Fruit fly (Drosophila melanogaster): ENCODE results near the gene CG6126.

The CG6126 gene

DNA sequence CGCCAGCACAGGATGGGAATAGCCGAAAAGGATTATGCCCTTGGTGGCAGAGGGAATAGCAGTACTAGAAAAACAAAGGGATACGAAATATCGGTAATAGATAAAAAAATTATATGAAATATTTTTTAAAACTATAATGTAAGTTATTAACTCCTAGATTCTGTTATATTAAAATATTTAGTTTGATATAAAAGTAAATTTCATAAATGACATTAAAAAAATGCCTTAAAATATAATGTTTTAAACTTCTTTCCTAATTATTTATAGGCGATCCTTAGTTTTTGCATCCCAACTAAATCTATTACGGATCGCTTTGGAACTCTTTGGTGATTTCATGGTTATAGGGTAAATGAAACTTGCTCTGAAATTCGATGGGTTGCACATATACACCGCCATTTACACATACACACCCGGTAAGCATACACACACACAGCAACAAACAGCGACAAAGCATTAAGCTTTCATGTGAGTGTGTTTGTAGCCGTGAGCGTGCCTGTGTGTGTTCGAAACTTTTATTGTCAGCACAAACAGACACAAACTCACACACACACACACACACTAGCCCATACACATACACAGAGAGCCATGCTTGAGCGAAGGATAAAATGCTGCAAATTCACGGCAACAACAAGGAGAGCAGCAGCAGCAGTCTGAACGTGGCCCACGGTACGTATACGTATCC, 11.1 kb upstream of the CG6126 start:
- no peak for TF ChIP-seq CG17801 (GFP tag; optimal IDR thresholded peaks at IDR 0.05; ENCODE audit: partially characterized antibody)

DNA sequence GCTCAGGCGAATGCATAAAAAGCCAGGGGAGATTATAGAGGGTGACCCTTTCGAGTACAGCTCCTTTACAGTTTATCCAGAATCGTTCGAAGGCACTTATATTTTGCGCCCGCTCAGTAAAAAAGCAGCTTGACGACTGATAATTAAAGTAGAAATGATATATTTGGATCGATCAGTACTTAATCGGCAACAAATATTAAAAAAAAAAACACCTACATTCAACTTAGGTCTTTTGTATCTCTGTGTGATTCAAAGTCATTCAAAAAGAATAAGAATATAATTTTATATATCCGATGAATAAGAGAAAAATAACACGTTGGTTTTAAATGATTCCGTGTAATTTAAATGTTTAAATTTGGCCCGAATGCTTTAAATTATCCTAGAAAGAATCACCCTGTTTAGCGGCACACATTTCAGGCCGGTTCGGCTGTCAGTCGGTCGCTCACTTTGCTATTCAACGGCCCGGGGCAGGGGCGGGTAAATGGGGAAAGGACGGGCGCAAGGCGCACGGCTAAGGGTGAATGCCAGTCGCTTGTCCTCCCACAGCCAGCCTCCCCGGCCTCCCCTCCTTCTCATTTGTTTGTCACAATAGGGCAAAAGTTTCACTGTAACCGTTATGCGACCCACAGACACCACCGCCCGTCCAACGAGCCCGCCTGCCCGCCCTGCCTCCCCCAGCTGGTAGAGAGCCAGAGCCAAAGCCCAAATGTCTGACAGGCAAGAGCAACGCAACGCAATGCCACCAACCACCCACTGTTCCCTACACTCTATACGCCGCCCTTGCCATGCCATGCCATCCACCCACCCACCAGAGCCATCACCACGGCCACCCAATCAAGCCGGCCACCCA, 10.2 kb upstream of the CG6126 start:
- TF ChIP-seq CG17801 (GFP tag; optimal IDR thresholded peaks at IDR 0.05; ENCODE audit: partially characterized antibody), result no peak

dm6 chr3R:16211883-16212540, 9.1 kb upstream of the CG6126 start:
- no peak for TF ChIP-seq CG17801 (GFP tag; optimal IDR thresholded peaks at IDR 0.05; ENCODE audit: partially characterized antibody)

DNA sequence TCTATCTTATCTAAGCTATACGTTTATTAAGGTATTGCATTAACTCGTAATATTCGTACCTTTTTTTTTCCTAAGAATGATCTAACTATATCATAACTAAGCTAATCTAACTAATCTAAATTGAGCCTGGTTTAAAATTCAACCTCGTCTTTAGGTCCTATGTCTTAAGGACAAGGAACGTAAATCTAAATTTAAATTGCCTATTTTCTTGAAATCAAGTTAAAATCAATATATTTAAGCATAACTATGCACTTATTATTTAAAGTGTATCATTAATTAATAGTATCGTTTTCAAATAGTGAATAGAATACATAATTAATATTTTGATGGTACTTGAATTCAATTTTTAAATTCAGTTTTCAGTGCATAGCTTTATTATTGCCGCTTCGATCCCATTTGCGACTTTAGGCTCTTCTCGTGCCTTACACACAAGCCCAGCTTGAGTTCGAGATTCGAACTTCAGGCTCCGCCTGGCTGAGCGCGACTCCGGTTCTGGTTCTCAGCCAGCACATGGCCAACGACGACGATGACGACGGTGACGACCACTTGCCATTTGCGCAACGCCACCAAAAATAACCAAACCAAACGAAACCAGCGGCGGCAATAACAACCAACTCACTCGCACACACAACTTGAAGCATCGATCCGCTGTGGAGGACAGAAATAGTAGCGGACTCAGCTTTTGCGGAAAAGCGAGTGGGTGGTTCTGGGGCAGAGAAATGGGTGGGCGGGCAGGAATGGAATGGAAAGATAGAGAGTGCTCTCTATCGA, 8.1 kb upstream of the CG6126 start:
- TF ChIP-seq CG17801 (GFP tag; optimal IDR thresholded peaks at IDR 0.05; ENCODE audit: partially characterized antibody), result no peak

DNA sequence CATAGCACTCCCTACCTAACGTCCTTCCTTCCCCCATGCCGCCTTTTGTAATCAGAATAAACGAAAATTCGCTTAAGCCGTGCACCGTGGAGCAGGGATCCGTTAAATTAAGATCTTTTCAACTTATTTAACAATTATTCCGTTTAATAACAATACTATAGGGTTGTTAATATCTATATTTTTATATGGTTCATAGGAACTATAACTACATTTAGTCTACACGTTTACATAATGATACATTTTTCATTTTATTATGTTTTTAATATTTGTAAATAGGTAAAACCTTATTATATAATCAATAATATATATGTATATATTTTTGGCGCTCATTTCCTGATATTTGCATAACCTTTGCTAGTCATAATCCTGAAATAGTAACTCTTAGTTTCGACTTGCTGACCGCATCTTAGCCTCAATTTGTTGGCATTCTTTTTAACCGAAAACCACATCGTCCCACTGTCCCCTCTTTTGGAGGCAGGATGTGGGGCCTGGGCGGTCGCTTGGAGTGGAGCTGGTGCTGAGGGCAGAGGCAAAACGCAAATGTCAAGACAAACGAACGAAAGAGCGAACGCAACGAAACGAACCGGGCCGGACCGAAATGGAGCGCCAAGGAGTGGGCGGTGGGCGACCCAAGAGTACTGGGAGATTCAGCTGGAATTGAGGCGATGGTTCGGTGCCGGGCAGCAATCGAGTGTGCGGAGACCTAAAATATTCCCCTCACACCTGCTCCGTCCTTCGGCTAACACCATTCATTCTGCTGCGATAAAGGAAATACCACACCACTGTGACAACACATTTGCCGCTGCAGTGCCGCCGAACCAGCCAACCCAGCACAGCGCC, 7.1 kb upstream of the CG6126 start:
- no peak for TF ChIP-seq CG17801 (GFP tag; optimal IDR thresholded peaks at IDR 0.05; ENCODE audit: partially characterized antibody)

- no peak for TF ChIP-seq CG17801 (GFP tag; optimal IDR thresholded peaks at IDR 0.05; ENCODE audit: partially characterized antibody)
Measured at dm6 chr3R:16208924-16209713, 6.2 kb upstream of the CG6126 start.

DNA sequence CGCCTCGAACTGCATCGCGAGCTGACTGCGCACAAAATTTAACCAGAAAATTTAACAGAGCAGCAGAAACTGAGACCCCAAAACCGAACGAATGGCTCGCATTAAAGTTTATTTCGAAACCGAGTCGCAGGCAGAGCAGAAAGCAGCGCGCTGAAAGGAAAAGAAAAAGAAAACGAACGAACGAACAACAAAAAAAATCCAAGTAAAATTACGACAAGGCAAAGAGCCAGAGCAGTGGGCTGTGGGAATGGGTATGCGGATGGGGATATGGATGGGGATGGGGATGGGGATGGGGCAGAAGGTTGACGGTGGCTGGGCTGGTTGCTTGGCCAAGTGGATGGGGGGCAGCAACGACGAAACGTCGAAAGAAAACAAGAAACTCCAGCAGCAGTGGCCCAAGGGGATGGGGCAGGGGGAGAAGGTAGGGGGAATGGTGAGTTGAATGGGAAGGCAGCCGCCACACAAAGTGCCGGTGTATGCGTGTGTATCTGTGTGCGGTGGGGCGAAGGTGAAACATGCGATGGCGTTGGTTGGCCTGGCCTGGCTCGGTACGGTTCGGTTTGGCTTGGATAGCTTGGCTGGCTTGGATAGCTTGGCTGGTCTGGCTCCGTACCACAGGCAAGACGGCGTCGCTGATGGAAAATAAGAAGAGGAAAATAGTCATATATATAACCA, 5.4 kb upstream of the CG6126 start:
- peak; percentile 32 for TF ChIP-seq CG17801 (GFP tag; optimal IDR thresholded peaks at IDR 0.05; ENCODE audit: partially characterized antibody)

DNA sequence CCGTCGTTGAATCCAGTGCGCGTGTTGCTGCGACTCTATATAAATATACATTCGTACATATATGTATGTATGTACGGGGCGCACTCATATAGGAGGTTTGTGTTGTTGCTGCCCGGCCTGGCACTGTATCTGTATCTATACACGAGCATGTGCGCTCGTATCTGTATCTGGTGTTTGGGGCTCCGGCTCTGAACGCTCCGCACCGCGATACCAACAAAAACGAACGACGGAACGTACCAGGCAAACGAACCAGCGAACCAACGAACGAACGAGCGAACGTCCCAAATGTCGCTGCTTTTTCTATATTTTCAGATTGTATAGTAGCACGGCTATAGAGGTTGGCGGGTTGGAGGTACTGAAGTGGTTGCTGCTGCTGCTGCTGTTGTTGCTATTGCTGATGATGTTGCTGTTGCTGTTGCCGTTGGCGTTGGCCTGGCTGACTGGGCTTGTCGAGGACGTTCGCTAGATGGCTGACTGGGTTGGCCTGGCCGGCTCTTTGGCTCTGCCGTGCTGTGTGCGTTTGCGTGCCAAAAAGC, 4.3 kb upstream of the CG6126 start:
- peak; percentile 10 for TF ChIP-seq CG17801 (GFP tag; optimal IDR thresholded peaks at IDR 0.05; ENCODE audit: partially characterized antibody)

dm6 chr3R:16206162-16206561, 3.3 kb upstream of the CG6126 start:
- TF ChIP-seq CG17801 (GFP tag; optimal IDR thresholded peaks at IDR 0.05; ENCODE audit: partially characterized antibody), result no peak

dm6 chr3R:16205155-16205778, 2.4 kb upstream of the CG6126 start, which contains the start of gene mtSSB:
TSS of gene mtSSB (minus strand) at chr3R:16205250.
- TF ChIP-seq CG17801 (GFP tag; optimal IDR thresholded peaks at IDR 0.05; ENCODE audit: partially characterized antibody), result peak; percentile 28

dm6 chr3R:16202335-16203024, 403 bp downstream of the CG6126 start:
- TF ChIP-seq CG17801 (GFP tag; optimal IDR thresholded peaks at IDR 0.05; ENCODE audit: partially characterized antibody), result no peak

Measured in ovary, adult (tissue).